Fruit fly (Drosophila melanogaster) whole organism, embryonic: Measurements from ENCODE around the gene CG13012.

ENCODE experiments used
- Abd-B ChIP-seq: fragments of 200-800 bp; sonication (Bioruptor generic); optimal IDR thresholded peaks from 2 replicates; lab custom pipeline; 2018; ENCODE audit warnings: missing biosample characterization, mild to moderate bottlenecking, missing genetic modification characterization, moderate library complexity
- Ada2b ChIP-seq: fragments of 200-800 bp; sonication (Bioruptor generic); IDR thresholded peaks from 2 replicates; pipeline ENCODE4 v1.3.6; 2022; ENCODE audit warnings: missing biosample characterization, missing genetic modification characterization
- CG11504 ChIP-seq: fragments of 200-800 bp; sonication (Bioruptor generic); optimal IDR thresholded peaks from 3 replicates; lab custom pipeline; 2019; ENCODE audit warnings: missing biosample characterization, mild to moderate bottlenecking, missing genetic modification characterization, moderate library complexity
- CG12104 ChIP-seq: fragments of 200-800 bp; sonication (Bioruptor generic); optimal IDR thresholded peaks from 3 replicates; lab custom pipeline; 2016; ENCODE audit warnings: missing biosample characterization, missing genetic modification characterization
- CG14710 ChIP-seq: fragments of 200-800 bp; sonication (Bioruptor generic); optimal IDR thresholded peaks from 3 replicates; lab custom pipeline; 2019; ENCODE audit warnings: missing biosample characterization, mild to moderate bottlenecking, missing genetic modification characterization, moderate library complexity
- CG1602 ChIP-seq: fragments of 200-800 bp; sonication (Bioruptor generic); optimal IDR thresholded peaks from 3 replicates; lab custom pipeline; 2016; ENCODE audit warnings: missing biosample characterization, missing genetic modification characterization
- CG16779 ChIP-seq: fragments of 200-800 bp; sonication (Bioruptor generic); IDR thresholded peaks from 2 replicates; pipeline ENCODE4 v1.3.6; 2022; ENCODE audit warnings: missing biosample characterization, missing genetic modification characterization
- CG17328 ChIP-seq: fragments of 200-800 bp; sonication (Bioruptor generic); IDR thresholded peaks from 2 replicates; pipeline ENCODE4 v1.3.6; 2022; ENCODE audit warnings: missing biosample characterization, missing genetic modification characterization
- CG18011 ChIP-seq: fragments of 200-800 bp; sonication (Bioruptor generic); optimal IDR thresholded peaks from 2 replicates; lab custom pipeline; 2017; ENCODE audit warnings: missing biosample characterization, missing genetic modification characterization, mild to moderate bottlenecking, moderate library complexity, missing genotype
- CG5245 ChIP-seq: fragments of 200-800 bp; sonication (Bioruptor generic); optimal IDR thresholded peaks from 3 replicates; lab custom pipeline; 2016; ENCODE audit warnings: missing biosample characterization, missing genetic modification characterization
- CG6254 ChIP-seq: fragments of 200-800 bp; sonication (Bioruptor generic); optimal IDR thresholded peaks from 3 replicates; lab custom pipeline; 2017; ENCODE audit warnings: mild to moderate bottlenecking, missing biosample characterization, missing genetic modification reagents, missing genetic modification characterization
- CG6689 ChIP-seq: fragments of 200-800 bp; sonication (Bioruptor generic); IDR thresholded peaks from 2 replicates; pipeline ENCODE4 v1.3.6; 2022; ENCODE audit warnings: missing biosample characterization, missing genetic modification characterization
- CG7372 ChIP-seq: fragments of 200-800 bp; sonication (Bioruptor generic); IDR thresholded peaks from 2 replicates; pipeline ENCODE4 v1.3.6; 2022; ENCODE audit warnings: missing biosample characterization, missing genetic modification characterization
- CG8281 ChIP-seq: fragments of 200-800 bp; sonication (Bioruptor generic); optimal IDR thresholded peaks from 2 replicates; lab custom pipeline; 2018; ENCODE audit warnings: missing biosample characterization, mild to moderate bottlenecking, missing genetic modification characterization, moderate library complexity
- CTCF ChIP-seq: fragments of 200-800 bp; sonication (Bioruptor generic); optimal IDR thresholded peaks from 2 replicates; lab custom pipeline; 2017; ENCODE audit warnings: missing biosample characterization, mild to moderate bottlenecking, missing genetic modification characterization, moderate library complexity
- Dek ChIP-seq: fragments of 200-800 bp; sonication (Bioruptor generic); optimal IDR thresholded peaks from 3 replicates; lab custom pipeline; 2019; ENCODE audit warnings: missing biosample characterization, mild to moderate bottlenecking, missing genetic modification characterization, moderate library complexity
- Dip3 ChIP-seq: fragments of 200-800 bp; sonication (Bioruptor generic); optimal IDR thresholded peaks from 3 replicates; lab custom pipeline; 2016; ENCODE audit warnings: missing biosample characterization, missing genetic modification characterization
- Dp ChIP-seq: fragments of 200-800 bp; sonication (Bioruptor generic); optimal IDR thresholded peaks from 2 replicates; lab custom pipeline; 2018; ENCODE audit warnings: missing biosample characterization, mild to moderate bottlenecking, missing genetic modification characterization, moderate library complexity
- E2f1 ChIP-seq: fragments of 200-800 bp; sonication (Bioruptor generic); IDR thresholded peaks from 2 replicates; pipeline ENCODE4 v1.3.6; 2022; ENCODE audit warnings: missing biosample characterization, missing genetic modification characterization
- Gug ChIP-seq: fragments of 200-800 bp; sonication (Bioruptor generic); IDR thresholded peaks from 4 replicates; pipeline ENCODE4 v1.3.6; 2022; ENCODE audit warnings: missing biosample characterization, missing genetic modification characterization
- Hand ChIP-seq: fragments of 200-800 bp; sonication (Bioruptor generic); optimal IDR thresholded peaks from 2 replicates; lab custom pipeline; 2017; ENCODE audit warnings: mild to moderate bottlenecking, missing biosample characterization, missing genetic modification reagents, missing genetic modification characterization
- MBD-R2 ChIP-seq: fragments of 200-800 bp; sonication (Bioruptor generic); IDR thresholded peaks from 2 replicates; pipeline ENCODE4 v1.3.6; 2022; ENCODE audit warnings: missing biosample characterization, missing genetic modification characterization
- NC2β ChIP-seq: fragments of 200-800 bp; sonication (Bioruptor generic); optimal IDR thresholded peaks from 2 replicates; lab custom pipeline; 2016; ENCODE audit warnings: missing biosample characterization, missing genetic modification characterization
- Neu2 ChIP-seq: fragments of 200-800 bp; sonication (Bioruptor generic); optimal IDR thresholded peaks from 3 replicates; lab custom pipeline; 2016; ENCODE audit warnings: missing biosample characterization, missing genetic modification characterization, borderline replicate concordance
- Nf-YA ChIP-seq: fragments of 200-800 bp; sonication (Bioruptor generic); IDR thresholded peaks from 2 replicates; pipeline ENCODE4 v1.3.6; 2022; ENCODE audit warnings: missing biosample characterization, missing genetic modification characterization
- Poxn ChIP-seq: fragments of 200-800 bp; sonication (Bioruptor generic); IDR thresholded peaks from 2 replicates; pipeline ENCODE4 v1.3.6; 2022; ENCODE audit warnings: missing biosample characterization, missing genetic modification characterization
- Rfx ChIP-seq: fragments of 200-800 bp; sonication (Bioruptor generic); IDR thresholded peaks from 2 replicates; pipeline ENCODE4 v1.3.6; 2022; ENCODE audit warnings: missing biosample characterization, missing genetic modification characterization
- Sox100B ChIP-seq: fragments of 200-800 bp; sonication (Bioruptor generic); optimal IDR thresholded peaks from 3 replicates; lab custom pipeline; 2018; ENCODE audit warnings: missing biosample characterization, mild to moderate bottlenecking, missing genetic modification characterization
- Spps ChIP-seq: fragments of 200-800 bp; sonication (Bioruptor generic); optimal IDR thresholded peaks from 2 replicates; lab custom pipeline; 2018; ENCODE audit warnings: missing biosample characterization, mild to moderate bottlenecking, missing genetic modification characterization
- ab ChIP-seq: fragments of 200-800 bp; sonication (Bioruptor generic); optimal IDR thresholded peaks from 2 replicates; lab custom pipeline; 2016; ENCODE audit warnings: missing biosample characterization, missing genetic modification characterization
- ash1 ChIP-seq: fragments of 200-800 bp; sonication (Bioruptor generic); optimal IDR thresholded peaks from 2 replicates; lab custom pipeline; 2018; ENCODE audit warnings: missing biosample characterization, mild to moderate bottlenecking, missing genetic modification characterization
- bbx ChIP-seq: fragments of 200-800 bp; sonication (Bioruptor generic); IDR thresholded peaks from 2 replicates; pipeline ENCODE4 v1.3.6; 2022; ENCODE audit warnings: missing biosample characterization, missing genetic modification characterization; ENCODE audit not compliant: partially characterized antibody
- bigmax ChIP-seq: fragments of 200-800 bp; sonication (Bioruptor generic); optimal IDR thresholded peaks from 2 replicates; lab custom pipeline; 2018; ENCODE audit warnings: missing biosample characterization, mild to moderate bottlenecking, missing genetic modification characterization
- chn ChIP-seq: fragments of 200-800 bp; sonication (Bioruptor generic); optimal IDR thresholded peaks from 2 replicates; lab custom pipeline; 2016; ENCODE audit warnings: missing biosample characterization, missing genetic modification characterization
- cwo ChIP-seq: fragments of 200-800 bp; sonication (Bioruptor generic); optimal IDR thresholded peaks from 3 replicates; lab custom pipeline; 2017; ENCODE audit warnings: missing biosample characterization, missing genetic modification characterization, mild to moderate bottlenecking, moderate library complexity, missing genetic modification reagents
- en ChIP-seq: fragments of 200-800 bp; sonication (Bioruptor generic); optimal IDR thresholded peaks from 2 replicates; lab custom pipeline; 2016; ENCODE audit warnings: missing biosample characterization, missing genetic modification characterization
- exex ChIP-seq: fragments of 200-800 bp; sonication (Bioruptor generic); optimal IDR thresholded peaks from 4 replicates; lab custom pipeline; 2018; ENCODE audit warnings: missing biosample characterization, mild to moderate bottlenecking, missing genetic modification characterization, moderate library complexity
- grn ChIP-seq: fragments of 200-800 bp; sonication (Bioruptor generic); optimal IDR thresholded peaks from 3 replicates; lab custom pipeline; 2017; ENCODE audit warnings: missing biosample characterization, missing genetic modification characterization
- gt ChIP-seq: fragments of 200-800 bp; sonication (Bioruptor generic); IDR thresholded peaks from 2 replicates; pipeline ENCODE4 v1.3.6; 2022; ENCODE audit warnings: missing biosample characterization, missing genetic modification characterization
- hb ChIP-seq: fragments of 200-800 bp; sonication (Bioruptor generic); IDR thresholded peaks from 3 replicates; pipeline ENCODE4 v1.3.6; 2022; ENCODE audit warnings: missing biosample characterization, missing genetic modification characterization; ENCODE audit not compliant: partially characterized antibody
- kay ChIP-seq: fragments of 200-800 bp; sonication (Bioruptor generic); optimal IDR thresholded peaks from 2 replicates; lab custom pipeline; 2016; ENCODE audit warnings: missing biosample characterization, missing genetic modification characterization
- kni ChIP-seq: fragments of 200-800 bp; sonication (Bioruptor generic); optimal IDR thresholded peaks from 3 replicates; lab custom pipeline; 2017; ENCODE audit warnings: mild to moderate bottlenecking, missing biosample characterization, missing genetic modification reagents, missing genetic modification characterization
- lov ChIP-seq, 2 experiments: fragments of 200-800 bp in 1 of 2; fragments of >200 bp in 1 of 2; sonication (Bioruptor generic) in 1 of 2; IDR thresholded peaks in 1 of 2; optimal IDR thresholded peaks in 1 of 2; 2 replicates in 1 of 2; 3 replicates in 1 of 2; pipeline versions ENCODE4 v1.3.6 to Lab custom; 2017 to 2022; ENCODE audit warnings: missing biosample characterization in 1 of 2, missing genetic modification characterization in 1 of 2
- mam ChIP-seq: fragments of 200-800 bp; sonication (Bioruptor generic); optimal IDR thresholded peaks from 3 replicates; lab custom pipeline; 2016; ENCODE audit warnings: missing biosample characterization, missing genetic modification characterization
- nau ChIP-seq: fragments of 200-800 bp; sonication (Bioruptor generic); optimal IDR thresholded peaks from 3 replicates; lab custom pipeline; 2017; ENCODE audit warnings: missing biosample characterization, mild to moderate bottlenecking, missing genetic modification characterization, missing genetic modification reagents
- nerfin-2 ChIP-seq: fragments of 200-800 bp; sonication (Bioruptor generic); IDR thresholded peaks from 2 replicates; pipeline ENCODE4 v1.3.6; 2022; ENCODE audit warnings: missing biosample characterization, missing genetic modification characterization; ENCODE audit not compliant: partially characterized antibody
- pros ChIP-seq: fragments of 200-800 bp; sonication (Bioruptor generic); optimal IDR thresholded peaks from 3 replicates; lab custom pipeline; 2019; ENCODE audit warnings: missing biosample characterization, mild to moderate bottlenecking, missing genetic modification characterization, moderate library complexity
- pum ChIP-seq: fragments of 200-800 bp; sonication (Bioruptor generic); optimal IDR thresholded peaks from 2 replicates; lab custom pipeline; 2016; ENCODE audit warnings: missing biosample characterization, missing genetic modification characterization
- sens ChIP-seq: fragments of 200-800 bp; sonication (Bioruptor generic); peaks from one replicate; lab custom pipeline; 2016; ENCODE audit warnings: missing biosample characterization, missing genetic modification characterization
- so ChIP-seq: fragments of 200-800 bp; sonication (Bioruptor generic); IDR thresholded peaks from 3 replicates; pipeline ENCODE4 v1.3.6; 2022; ENCODE audit warnings: missing biosample characterization, missing genetic modification characterization
- tin ChIP-seq: fragments of 200-800 bp; sonication (Bioruptor generic); optimal IDR thresholded peaks from 3 replicates; lab custom pipeline; 2016; ENCODE audit warnings: missing biosample characterization, missing genetic modification characterization

CG13012 gene

dm6 chrX:16695658-16696181 lies 19.2 kb upstream of the CG13012 start, which contains the start of gene CG4678 (continued):
- TF ChIP-seq nerfin-2 (GFP tag; lab: Robert Waterston, UW) (no peak), CG6254 (GFP tag; lab: Kevin White, UChicago) (peak; percentile 14), CG8281 (tag; lab: Kevin White, UChicago) (no peak), cwo (GFP tag; lab: Kevin White, UChicago) (no peak), nau (GFP tag; lab: Kevin White, UChicago) (no peak), gt (GFP tag; lab: Robert Waterston, UW) (no peak), CTCF (GFP tag; lab: Kevin White, UChicago) (peak; percentile 56), Neu2 (no peak), Hand (GFP tag; lab: Kevin White, UChicago) (no peak), ash1 (no peak), Spps (tag; lab: Kevin White, UChicago) (no peak), MBD-R2 (peak; percentile 35; the same call in 1 of the 2 replicates), Gug (no peak), kay (no peak), mam (GFP tag; lab: Kevin White, UChicago) (peak; percentile 1), pros (GFP tag; lab: Kevin White, UChicago) (no peak), CG16779 (GFP tag; lab: Robert Waterston, UW) (no peak), grn (GFP tag; lab: Kevin White, UChicago) (no peak), sens (peak; percentile 73), CG14710 (peak; percentile 23), CG5245 (GFP tag; lab: Kevin White, UChicago) (no peak), pum (GFP tag; lab: Kevin White, UChicago) (no peak), bigmax (GFP tag; lab: Kevin White, UChicago) (no peak), Abd-B (peak; percentile 44), Sox100B (GFP tag; lab: Kevin White, UChicago) (no peak), tin (GFP tag; lab: Kevin White, UChicago) (no peak), E2f1 (no peak), Poxn (no peak), CG17328 (GFP tag; lab: Robert Waterston, UW) (no peak), hb (GFP tag; lab: Robert Waterston, UW) (no peak), lov (optimal IDR thresholded peaks at IDR 0.05; lab: Kevin White, UChicago) (no peak), lov (GFP tag; IDR thresholded peaks at IDR 0.05; lab: Robert Waterston, UW) (no peak), CG18011 (GFP tag; lab: Kevin White, UChicago) (peak; percentile 99), ab (GFP tag; lab: Kevin White, UChicago) (no peak), CG11504 (tag; lab: Kevin White, UChicago) (peak; percentile 51), chn (GFP tag; lab: Kevin White, UChicago) (no peak), NC2β (no peak), so (GFP tag; lab: Robert Waterston, UW) (no peak), en (GFP tag; lab: Kevin White, UChicago) (no peak), kni (GFP tag; lab: Kevin White, UChicago) (no peak), Rfx (peak; percentile 26; the same call in 1 of the 2 replicates), CG12104 (GFP tag; lab: Kevin White, UChicago) (no peak), Dip3 (GFP tag; lab: Kevin White, UChicago) (no peak), Nf-YA (GFP tag; lab: Robert Waterston, UW) (no peak), Dek (tag; lab: Kevin White, UChicago) (no peak), Ada2b (no peak), bbx (no peak), CG7372 (GFP tag; lab: Robert Waterston, UW) (no peak), exex (tag; lab: Kevin White, UChicago) (no peak), CG1602 (GFP tag; lab: Kevin White, UChicago) (no peak), Dp (GFP tag; lab: Kevin White, UChicago) (peak; percentile 83), CG6689 (GFP tag; lab: Robert Waterston, UW) (no peak)
